Worm (Caenorhabditis elegans) whole organism, L1 larva: ENCODE measurements around the gene C07A9.10.

Source experiments
- F16B12.6 ChIP-seq: fragments of 150-350 bp; optimal IDR thresholded peaks from 2 replicates; lab custom pipeline; 2014; ENCODE audit warnings: missing biosample characterization, missing genetic modification characterization
- Y116A8C.19 ChIP-seq: sonication (generic microtip); optimal IDR thresholded peaks from 2 replicates; lab custom pipeline; 2016; ENCODE audit warnings: missing compliant biosample characterization, missing genetic modification characterization, borderline replicate concordance
- aly-2 ChIP-seq: fragments of 150-350 bp; optimal IDR thresholded peaks from 2 replicates; lab custom pipeline; 2014; ENCODE audit warnings: missing biosample characterization, missing genetic modification characterization
- egl-27 ChIP-seq, 2 experiments: fragments of 150-350 bp in 1 of 2; sonication (generic microtip); optimal IDR thresholded peaks; 3 replicates each; lab custom pipeline; 2017 to 2018; ENCODE audit warnings: missing biosample characterization in 2 of 2, missing genetic modification characterization in 2 of 2, missing genetic modification reagents in 2 of 2
- fkh-10 ChIP-seq: sonication (generic microtip); optimal IDR thresholded peaks from 2 replicates; lab custom pipeline; 2017; ENCODE audit warnings: missing biosample characterization, missing genetic modification reagents, missing genetic modification characterization
- lin-35 ChIP-seq, 2 experiments: fragments of 150-350 bp; optimal IDR thresholded peaks; 2 replicates each; lab custom pipeline; 2014; ENCODE audit warnings: missing biosample characterization in 2 of 2, missing genetic modification characterization in 2 of 2, missing genetic modification reagents in 2 of 2
- nhr-237 ChIP-seq: fragments of 150-350 bp; optimal IDR thresholded peaks from 2 replicates; lab custom pipeline; 2014; ENCODE audit warnings: missing biosample characterization, missing genetic modification characterization
- nhr-90 ChIP-seq: sonication (generic microtip); optimal IDR thresholded peaks from 2 replicates; lab custom pipeline; 2016; ENCODE audit warnings: mild to moderate bottlenecking, missing genetic modification characterization, missing compliant biosample characterization; ENCODE audit not compliant: poor library complexity
- snpc-4 ChIP-seq: fragments of 150-350 bp; optimal IDR thresholded peaks from 2 replicates; lab custom pipeline; 2014; ENCODE audit warnings: missing biosample characterization, missing genetic modification characterization
- zag-1 ChIP-seq: fragments of 150-350 bp; optimal IDR thresholded peaks from 2 replicates; lab custom pipeline; 2014; ENCODE audit warnings: missing biosample characterization, missing genetic modification characterization
- ztf-11 ChIP-seq, 2 experiments: sonication (generic microtip); optimal IDR thresholded peaks; 2 replicates each; lab custom pipeline; 2016 to 2017; ENCODE audit warnings: missing genetic modification characterization in 2 of 2, missing biosample characterization in 1 of 2, missing compliant biosample characterization in 1 of 2

DNA sequence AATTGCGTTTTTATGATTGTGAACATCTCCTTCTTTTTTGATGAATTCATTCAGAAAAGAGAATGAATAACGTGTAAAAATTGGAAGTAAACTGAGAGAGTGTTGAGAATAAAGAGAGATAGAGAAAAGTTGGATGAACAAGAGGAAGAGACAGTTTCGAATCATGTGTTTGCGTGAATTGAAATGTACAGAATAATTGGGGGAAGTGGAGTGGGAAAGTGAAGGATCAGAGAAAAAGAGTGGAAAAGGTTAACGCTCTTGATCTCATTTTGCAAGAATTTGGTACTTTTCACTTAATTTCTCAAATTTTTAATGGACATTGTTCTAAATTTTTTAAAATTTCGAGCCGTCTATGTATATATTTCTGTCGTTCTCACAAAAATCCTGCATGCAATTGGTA, 47.5 kb upstream of the C07A9.10 start:
- TF ChIP-seq snpc-4 (no peak), egl-27 (tag; optimal IDR thresholded peaks at IDR 0.05; lab: Kevin White, UChicago) (no peak), fkh-10 (GFP tag; lab: Kevin White, UChicago) (no peak), lin-35 (GFP tag; optimal IDR thresholded peaks at IDR 0.05; lab: Kevin White, UChicago) (peak in 1 of 2 experiments; percentile 26), nhr-90 (tag; lab: Kevin White, UChicago) (no peak), F16B12.6 (tag; lab: Kevin White, UChicago) (no peak), Y116A8C.19 (tag; lab: Kevin White, UChicago) (no peak), zag-1 (no peak), ztf-11 (tag; optimal IDR thresholded peaks at IDR 0.05; lab: Kevin White, UChicago) (no peak), aly-2 (tag; lab: Kevin White, UChicago) (no peak), nhr-237 (tag; lab: Kevin White, UChicago) (no peak)
